Worm (Caenorhabditis elegans) whole organism, L4/young adult: ENCODE results near the gene Y49G5A.1.

ENCODE experiments used
- W03F9.2 ChIP-seq: fragments of 150-350 bp; optimal IDR thresholded peaks from 2 replicates; lab custom pipeline; 2014; ENCODE audit warnings: missing biosample characterization, missing genetic modification characterization
- dao-5 ChIP-seq: sonication (generic microtip); optimal IDR thresholded peaks from 2 replicates; lab custom pipeline; 2016; ENCODE audit warnings: missing genotype, missing genetic modification characterization, moderate library complexity, missing compliant biosample characterization
- him-1 ChIP-seq: sonication (generic microtip); optimal IDR thresholded peaks from 2 replicates; lab custom pipeline; 2016; ENCODE audit warnings: missing genotype, missing genetic modification reagents, missing genetic modification characterization, missing compliant biosample characterization

Y49G5A.1 gene

DNA sequence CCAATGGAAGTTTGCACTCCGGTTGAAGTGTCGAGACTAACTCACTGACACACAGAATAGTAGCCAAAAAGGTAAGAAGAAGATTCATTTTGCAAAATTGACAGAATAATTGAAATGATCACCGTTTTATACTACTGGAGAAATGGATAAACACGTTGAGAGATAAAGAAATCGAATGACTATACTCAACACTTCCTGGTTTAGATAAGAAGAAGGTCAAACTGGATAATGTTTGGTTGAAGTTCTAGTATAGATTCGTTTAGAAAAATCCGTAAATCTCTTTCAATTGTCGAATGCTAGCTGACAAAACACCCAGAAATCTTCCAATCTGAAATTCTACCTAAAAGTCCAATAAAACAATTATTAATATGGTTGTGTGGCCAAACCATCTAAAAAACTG, at the start of gene Y49G5A.1:
Gene Y49G5A.1 (minus strand): TSS at position 101 of the 400 bp plus-strand sequence.
- TF ChIP-seq him-1 (tag; lab: Kevin White, UChicago), result no peak
- no peak for TF ChIP-seq W03F9.2 (tag; lab: Kevin White, UChicago)
- TF ChIP-seq dao-5 (tag; lab: Kevin White, UChicago), result no peak

DNA sequence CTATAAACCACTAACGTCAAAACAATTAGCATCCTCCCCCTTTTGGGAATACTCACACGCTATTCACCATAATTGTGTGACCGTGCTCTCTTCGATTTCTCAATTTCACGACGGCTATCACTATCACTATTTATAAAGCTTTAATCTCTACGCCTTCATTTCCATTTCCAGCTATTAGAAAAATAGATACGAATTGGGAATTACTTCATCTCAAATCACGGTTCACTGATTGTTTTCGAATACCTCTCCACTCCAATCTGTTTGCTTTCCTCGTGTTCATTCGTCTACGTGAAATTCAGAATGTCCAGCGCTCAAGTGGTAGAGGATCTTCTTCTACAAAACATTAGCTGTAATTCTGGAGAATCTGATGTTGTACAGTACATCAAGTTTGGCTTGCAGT, 49.7 kb upstream of the Y49G5A.1 start, which contains the start of gene srg-29:
Gene srg-29 (plus strand): TSS at position 301 of the 400 bp plus-strand sequence.
- TF ChIP-seq dao-5 (tag; lab: Kevin White, UChicago) (no peak), W03F9.2 (tag; lab: Kevin White, UChicago) (no peak), him-1 (tag; lab: Kevin White, UChicago) (no peak)

DNA sequence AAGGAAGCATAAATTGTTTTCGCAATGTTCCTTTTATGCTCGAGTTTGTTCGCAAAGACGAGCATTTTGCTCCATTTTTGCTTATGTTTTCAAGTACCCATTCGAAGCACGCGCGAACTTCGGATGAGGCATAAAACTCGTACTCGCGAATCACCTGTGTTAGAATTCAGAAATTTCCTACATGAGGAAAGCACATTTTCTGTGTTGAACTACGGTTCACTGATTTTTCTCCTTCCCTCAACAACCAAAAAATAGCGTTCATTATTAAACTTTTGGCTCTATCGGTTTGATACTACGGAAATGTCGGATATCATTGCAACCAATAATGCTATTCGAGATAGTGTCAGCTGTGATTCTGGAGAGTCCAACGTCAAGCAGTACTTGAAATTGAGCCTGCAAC, 47.4 kb upstream of the Y49G5A.1 start, which contains the start of gene srg-28:
Gene srg-28 (plus strand): TSS at position 301 of the 400 bp plus-strand sequence.
- TF ChIP-seq him-1 (tag; lab: Kevin White, UChicago) (no peak), dao-5 (tag; lab: Kevin White, UChicago) (no peak), W03F9.2 (tag; lab: Kevin White, UChicago) (no peak)

DNA sequence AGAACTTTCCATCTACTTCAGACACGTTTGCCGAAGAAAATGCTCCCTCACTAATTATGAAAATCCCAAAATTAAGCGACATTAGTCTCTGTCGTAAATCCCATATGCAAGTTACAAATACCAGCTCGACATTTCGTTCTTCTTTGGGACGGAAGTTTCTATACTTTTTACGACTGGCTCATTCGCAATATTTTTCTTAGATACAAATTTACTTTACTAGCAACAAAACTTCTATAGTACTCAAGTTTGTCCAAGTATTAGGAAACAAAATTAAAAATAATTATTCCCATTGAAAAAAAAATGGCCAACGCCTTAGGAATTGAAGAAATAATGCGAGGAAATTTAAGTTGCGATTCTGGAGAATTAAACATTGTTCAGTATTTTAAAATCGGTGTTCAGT, 43.8 kb upstream of the Y49G5A.1 start, which contains the start of gene srg-26:
Gene srg-26 (plus strand): TSS at position 301 of the 400 bp plus-strand sequence.
- TF ChIP-seq dao-5 (tag; lab: Kevin White, UChicago) (no peak), W03F9.2 (tag; lab: Kevin White, UChicago) (no peak), him-1 (tag; lab: Kevin White, UChicago) (no peak)

DNA sequence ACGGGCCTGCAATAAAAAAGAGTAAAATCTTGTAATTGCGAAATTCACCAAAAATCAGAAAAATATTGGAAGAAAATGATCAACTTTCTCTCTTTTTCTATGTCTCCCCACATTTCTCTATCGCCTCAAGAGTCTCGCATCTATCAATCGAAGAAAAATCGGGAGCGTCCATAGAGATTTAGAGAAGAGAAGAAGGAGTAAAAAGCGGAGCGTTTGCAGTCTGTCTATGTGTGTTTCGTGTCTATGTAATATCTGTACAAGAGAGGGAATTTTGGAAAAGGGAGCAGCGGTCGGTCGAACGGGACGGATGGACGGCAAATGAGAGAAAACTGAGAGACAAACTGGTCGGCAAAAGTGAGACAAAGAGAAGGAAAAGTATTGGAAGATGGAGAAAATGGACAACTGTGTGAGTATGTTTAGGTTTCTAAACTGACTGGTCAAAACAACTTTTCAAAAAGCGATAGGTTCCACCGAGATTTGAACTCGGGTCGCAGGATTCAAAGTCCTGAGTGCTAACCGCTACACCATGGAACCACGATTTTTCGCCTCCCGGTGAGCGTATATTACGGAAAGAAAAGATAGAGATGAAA, 42.6 kb upstream of the Y49G5A.1 start:
- TF ChIP-seq W03F9.2 (tag; lab: Kevin White, UChicago), result peak; percentile 56
- no peak for TF ChIP-seq dao-5 (tag; lab: Kevin White, UChicago)

DNA sequence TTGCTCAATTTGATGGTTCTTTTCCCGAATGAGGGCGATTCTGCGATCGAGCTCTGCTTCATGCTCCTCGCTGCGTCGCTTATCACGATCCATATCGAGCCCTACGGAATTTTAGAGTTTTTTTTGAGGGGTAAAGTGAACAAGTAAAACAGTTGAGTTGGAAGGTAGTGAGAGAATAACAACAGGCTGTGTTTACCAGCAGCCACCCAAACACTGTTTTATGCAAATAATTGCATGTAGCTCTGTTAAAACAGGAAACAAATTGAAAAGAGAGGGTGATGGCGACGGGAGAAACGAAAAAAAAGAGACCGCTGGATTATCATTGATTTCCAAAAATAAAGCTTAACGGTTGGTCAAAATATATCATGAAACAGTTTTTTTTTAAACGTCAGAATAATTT, 41.1 kb upstream of the Y49G5A.1 start, which contains the start of gene C10G8.8:
Gene C10G8.8 (minus strand): TSS at position 101 of the 400 bp plus-strand sequence.
- no peak for TF ChIP-seq dao-5 (tag; lab: Kevin White, UChicago)
- TF ChIP-seq him-1 (tag; lab: Kevin White, UChicago), result no peak
- no peak for TF ChIP-seq W03F9.2 (tag; lab: Kevin White, UChicago)

DNA sequence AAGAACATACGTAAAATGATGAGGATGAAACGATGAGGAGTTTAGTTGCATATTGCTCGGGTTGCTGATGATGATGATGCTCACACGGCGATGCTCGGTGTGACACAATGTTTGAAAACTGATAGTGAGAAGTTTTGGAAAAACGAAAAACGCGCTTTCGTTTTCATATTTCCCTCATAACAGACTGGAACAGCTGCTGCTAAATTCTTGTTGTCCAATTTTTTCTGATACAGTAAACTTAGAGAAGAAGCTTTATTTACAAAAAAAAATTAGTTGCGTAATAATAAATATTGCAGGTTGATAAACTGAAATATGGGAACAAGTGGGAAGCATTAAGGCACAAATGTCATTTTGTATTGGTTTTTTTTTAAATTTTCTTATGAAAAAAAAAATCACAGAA, 37.4 kb upstream of the Y49G5A.1 start, which contains the start of gene ceh-33:
Gene ceh-33 (minus strand): TSS at position 101 of the 400 bp plus-strand sequence.
- TF ChIP-seq dao-5 (tag; lab: Kevin White, UChicago), result no peak
- no peak for TF ChIP-seq W03F9.2 (tag; lab: Kevin White, UChicago)
- no peak for TF ChIP-seq him-1 (tag; lab: Kevin White, UChicago)

DNA sequence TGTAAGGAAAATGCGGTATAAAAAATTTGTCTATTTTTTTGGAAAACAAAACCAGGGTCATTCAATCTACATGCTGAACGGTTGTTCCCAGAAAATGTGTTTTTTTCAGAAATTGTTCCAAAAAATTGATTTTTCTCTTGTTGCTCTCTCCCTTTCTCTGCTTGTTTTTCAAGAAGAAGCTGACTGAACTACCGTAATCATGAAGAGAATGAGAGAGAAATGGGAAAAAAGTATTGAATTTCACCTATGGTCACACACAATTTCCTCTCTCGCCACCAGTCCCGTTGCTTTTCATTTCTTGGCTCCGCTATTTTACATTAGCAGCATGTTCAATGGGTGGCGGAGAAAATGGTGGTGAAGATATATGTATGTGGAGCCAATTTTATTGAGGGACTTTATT, 35.6 kb upstream of the Y49G5A.1 start:
- TF ChIP-seq dao-5 (tag; lab: Kevin White, UChicago), result no peak
- TF ChIP-seq W03F9.2 (tag; lab: Kevin White, UChicago), result no peak
- no peak for TF ChIP-seq him-1 (tag; lab: Kevin White, UChicago)

DNA sequence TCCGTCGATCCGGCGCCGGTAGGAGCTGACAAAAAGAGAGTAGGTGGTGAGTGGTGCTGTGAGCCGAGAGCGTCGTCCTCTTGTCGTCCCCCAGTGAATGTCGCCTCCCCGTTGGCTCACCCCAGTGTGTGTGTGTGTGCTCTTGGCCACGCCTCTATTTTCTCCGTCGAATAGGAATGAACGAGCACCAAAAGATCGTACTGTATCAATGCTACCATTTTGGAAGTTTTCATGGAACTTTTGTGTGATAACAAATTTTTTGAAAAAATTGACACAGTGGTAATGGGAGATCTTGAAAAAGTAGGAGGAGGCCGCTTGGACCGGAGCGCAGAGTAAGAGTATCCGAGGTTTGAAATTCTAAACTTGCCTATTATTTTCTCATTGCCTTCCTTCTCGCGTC, 32.3 kb upstream of the Y49G5A.1 start, which contains the start of gene ceh-34:
Gene ceh-34 (minus strand): TSS at position 101 of the 400 bp plus-strand sequence.
- TF ChIP-seq W03F9.2 (tag; lab: Kevin White, UChicago), result no peak
- TF ChIP-seq dao-5 (tag; lab: Kevin White, UChicago), result no peak
- no peak for TF ChIP-seq him-1 (tag; lab: Kevin White, UChicago)

DNA sequence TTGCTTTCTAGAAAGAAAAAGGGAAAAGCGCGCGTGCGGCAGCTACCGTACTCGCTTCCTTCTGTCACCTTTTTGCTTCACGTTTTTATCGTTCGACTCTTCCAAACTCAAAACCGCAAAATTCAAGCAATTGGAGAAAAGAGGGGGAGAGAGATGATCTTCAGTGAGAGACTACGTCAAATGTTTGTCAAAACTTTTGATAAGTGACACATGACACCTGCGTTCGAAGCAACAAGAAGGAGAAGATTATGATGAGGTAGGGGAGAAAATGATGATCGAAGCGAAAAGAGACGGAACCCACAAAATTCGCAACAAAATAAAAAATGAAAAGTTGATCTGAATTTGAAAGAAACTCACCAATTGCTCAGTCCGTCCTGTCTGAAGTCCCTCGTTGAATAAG, 31.2 kb upstream of the Y49G5A.1 start:
- no peak for TF ChIP-seq him-1 (tag; lab: Kevin White, UChicago)
- TF ChIP-seq dao-5 (tag; lab: Kevin White, UChicago), result no peak
- no peak for TF ChIP-seq W03F9.2 (tag; lab: Kevin White, UChicago)

DNA sequence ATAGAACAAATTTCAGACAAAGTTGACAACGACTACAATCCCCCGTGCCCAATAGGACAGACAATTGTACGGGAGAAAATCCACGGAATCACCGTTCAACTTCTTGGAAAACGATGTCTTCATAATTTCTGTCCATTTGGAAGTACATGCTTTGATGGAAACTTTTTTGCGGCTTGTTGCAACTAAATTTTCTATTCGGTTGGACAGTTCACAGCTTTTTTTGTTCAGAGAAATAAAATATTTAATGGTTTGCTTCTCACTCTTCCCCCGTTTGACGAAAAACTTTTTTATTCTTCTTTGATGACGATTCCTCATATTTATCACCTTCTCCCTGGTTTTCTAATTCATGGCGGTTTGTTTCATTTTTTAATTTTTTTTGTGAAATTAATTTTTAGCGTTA, 26.9 kb upstream of the Y49G5A.1 start, which contains the start of gene C10G8.2:
Gene C10G8.2 (plus strand): TSS at position 301 of the 400 bp plus-strand sequence.
- TF ChIP-seq dao-5 (tag; lab: Kevin White, UChicago) (no peak), him-1 (tag; lab: Kevin White, UChicago) (no peak), W03F9.2 (tag; lab: Kevin White, UChicago) (no peak)

DNA sequence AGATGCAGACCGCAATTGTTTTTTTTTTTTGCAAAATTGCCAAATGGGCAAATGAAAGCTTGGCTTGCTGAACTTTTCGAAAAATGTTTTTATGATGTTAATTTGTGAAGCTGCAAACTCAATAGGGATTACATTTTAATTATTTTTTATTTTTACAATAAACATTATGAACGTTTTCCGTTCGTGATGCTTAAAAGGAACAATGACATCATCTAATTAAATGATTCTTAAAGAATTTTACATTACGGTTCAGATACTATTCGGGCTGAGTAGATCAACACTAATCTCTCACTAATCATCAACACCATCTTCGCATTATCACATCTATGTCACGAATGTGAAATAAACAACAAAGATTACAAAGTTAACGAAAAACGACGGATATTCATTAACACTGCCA, 25.3 kb upstream of the Y49G5A.1 start, which contains the start of gene C10G8.3:
Gene C10G8.3 (plus strand): TSS at position 301 of the 400 bp plus-strand sequence.
- no peak for TF ChIP-seq dao-5 (tag; lab: Kevin White, UChicago)
- TF ChIP-seq W03F9.2 (tag; lab: Kevin White, UChicago), result no peak
- TF ChIP-seq him-1 (tag; lab: Kevin White, UChicago), result no peak

DNA sequence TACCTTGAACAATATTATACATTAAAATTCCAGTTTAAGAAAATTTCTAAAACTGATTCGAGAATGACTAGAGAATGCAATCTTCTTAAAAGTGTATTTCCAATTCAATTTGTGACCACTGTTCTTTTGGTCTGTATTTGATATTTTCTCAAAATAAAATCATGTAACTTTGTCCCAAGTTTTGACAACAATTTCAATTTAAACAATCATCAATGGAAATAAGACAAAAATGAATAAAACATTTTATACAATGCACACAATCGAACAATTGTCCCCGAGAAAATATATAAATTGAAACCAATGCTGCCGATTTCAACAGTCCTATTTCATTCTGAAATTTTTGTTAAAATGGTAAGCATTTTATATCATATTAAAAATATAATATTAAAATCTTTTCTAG, 24.5 kb upstream of the Y49G5A.1 start, which contains the start of gene C10G8.4:
Gene C10G8.4 (plus strand): TSS at position 301 of the 400 bp plus-strand sequence.
- TF ChIP-seq dao-5 (tag; lab: Kevin White, UChicago) (no peak), W03F9.2 (tag; lab: Kevin White, UChicago) (no peak), him-1 (tag; lab: Kevin White, UChicago) (no peak)
